Fruit fly (Drosophila melanogaster) whole organism, prepupa: ENCODE measurements around the gene fd96Ca.

Experiments used
- Blimp-1 ChIP-seq: fragments of 200-800 bp; sonication (Bioruptor generic); optimal IDR thresholded peaks from 3 replicates; lab custom pipeline; 2017; ENCODE audit warnings: missing biosample characterization, missing genetic modification characterization, mild to moderate bottlenecking, moderate library complexity, missing genetic modification reagents
- CG10631 ChIP-seq: fragments of 200-800 bp; sonication (Bioruptor generic); optimal IDR thresholded peaks from 2 replicates; lab custom pipeline; 2016; ENCODE audit warnings: missing biosample characterization, missing genetic modification characterization
- CG11762 ChIP-seq: fragments of 200-800 bp; sonication (Bioruptor generic); optimal IDR thresholded peaks from 3 replicates; lab custom pipeline; 2016; ENCODE audit warnings: missing biosample characterization, missing genetic modification characterization; ENCODE audit not compliant: insufficient read depth
- CG15336 ChIP-seq: fragments of 200-800 bp; sonication (Bioruptor generic); IDR thresholded peaks from 2 replicates; pipeline ENCODE4 v1.3.6; 2022; ENCODE audit warnings: missing biosample characterization, missing genetic modification characterization
- CG1621 ChIP-seq: fragments of 200-800 bp; sonication (Bioruptor generic); optimal IDR thresholded peaks from 3 replicates; lab custom pipeline; 2018; ENCODE audit warnings: missing biosample characterization, mild to moderate bottlenecking, missing genetic modification characterization
- CG16779 ChIP-seq: fragments of 200-800 bp; sonication (Bioruptor generic); optimal IDR thresholded peaks from 3 replicates; lab custom pipeline; 2017; ENCODE audit warnings: missing biosample characterization, mild to moderate bottlenecking, missing genetic modification characterization
- CG31627 ChIP-seq: fragments of 200-800 bp; sonication (Bioruptor generic); optimal IDR thresholded peaks from 3 replicates; lab custom pipeline; 2016; ENCODE audit warnings: missing biosample characterization, missing genetic modification characterization
- CG32006 ChIP-seq: fragments of 200-800 bp; sonication (Bioruptor generic); optimal IDR thresholded peaks from 3 replicates; lab custom pipeline; 2017; ENCODE audit warnings: missing biosample characterization, mild to moderate bottlenecking, missing genetic modification characterization
- CG3919 ChIP-seq: fragments of 200-800 bp; sonication (Bioruptor generic); optimal IDR thresholded peaks from 3 replicates; lab custom pipeline; 2016; ENCODE audit warnings: missing biosample characterization, missing genetic modification characterization
- CG6163 ChIP-seq: fragments of 200-800 bp; sonication (Bioruptor generic); IDR thresholded peaks from 3 replicates; pipeline ENCODE4 v1.3.6; 2022; ENCODE audit warnings: missing biosample characterization, missing genetic modification characterization
- CG6276 ChIP-seq: fragments of 200-800 bp; sonication (Bioruptor generic); optimal IDR thresholded peaks from 2 replicates; lab custom pipeline; 2017; ENCODE audit warnings: missing biosample characterization, mild to moderate bottlenecking, missing genetic modification characterization
- CG6792 ChIP-seq: fragments of 200-800 bp; sonication (Bioruptor generic); optimal IDR thresholded peaks from 3 replicates; lab custom pipeline; 2016; ENCODE audit warnings: missing biosample characterization, missing genetic modification characterization
- CG6808 ChIP-seq: fragments of 200-800 bp; sonication (Bioruptor generic); optimal IDR thresholded peaks from 3 replicates; lab custom pipeline; 2017; ENCODE audit warnings: missing biosample characterization, missing genetic modification characterization, mild to moderate bottlenecking, moderate library complexity, missing genetic modification reagents
- CG6854 ChIP-seq: fragments of 200-800 bp; sonication (Bioruptor generic); optimal IDR thresholded peaks from 2 replicates; lab custom pipeline; 2017; ENCODE audit warnings: missing biosample characterization, mild to moderate bottlenecking, missing genetic modification characterization
- CG7368 ChIP-seq: fragments of 200-800 bp; sonication (Bioruptor generic); optimal IDR thresholded peaks from 3 replicates; lab custom pipeline; 2016; ENCODE audit warnings: missing biosample characterization, missing genetic modification characterization
- CG8119 ChIP-seq: fragments of 200-800 bp; sonication (Bioruptor generic); IDR thresholded peaks from 3 replicates; pipeline ENCODE4 v1.3.6; 2022; ENCODE audit warnings: missing biosample characterization, missing genetic modification characterization
- CG8632 ChIP-seq: fragments of 200-800 bp; sonication (Bioruptor generic); optimal IDR thresholded peaks from 3 replicates; lab custom pipeline; 2016; ENCODE audit warnings: missing biosample characterization, missing genetic modification characterization
- Eip75B ChIP-seq: fragments of 200-800 bp; sonication (Bioruptor generic); optimal IDR thresholded peaks from 3 replicates; lab custom pipeline; 2016; ENCODE audit warnings: missing biosample characterization, missing genetic modification characterization
- Eip78C ChIP-seq: fragments of 200-800 bp; sonication (Bioruptor generic); peaks from one replicate; lab custom pipeline; 2016; ENCODE audit warnings: missing biosample characterization, missing genetic modification characterization
- Eip93F ChIP-seq: fragments of 200-800 bp; sonication (Bioruptor generic); optimal IDR thresholded peaks from 2 replicates; lab custom pipeline; 2016; ENCODE audit warnings: missing biosample characterization, mild to moderate bottlenecking, missing genetic modification characterization
- Ets96B ChIP-seq: fragments of 200-800 bp; optimal IDR thresholded peaks from 2 replicates; lab custom pipeline; 2019; ENCODE audit warnings: missing biosample characterization, mild to moderate bottlenecking, missing genetic modification characterization, moderate library complexity
- Gug ChIP-seq: fragments of 200-800 bp; sonication (Bioruptor generic); IDR thresholded peaks from 2 replicates; pipeline ENCODE4 v1.3.6; 2022; ENCODE audit warnings: missing biosample characterization, missing genetic modification characterization
- Hr38 ChIP-seq: sonication (Bioruptor generic); optimal IDR thresholded peaks from 2 replicates; lab custom pipeline; 2016; ENCODE audit warnings: missing biosample characterization, missing genetic modification characterization
- Lpt ChIP-seq: fragments of 200-800 bp; sonication (Bioruptor generic); optimal IDR thresholded peaks from 3 replicates; lab custom pipeline; 2016; ENCODE audit warnings: missing biosample characterization, missing genetic modification characterization
- Met ChIP-seq: fragments of 200-800 bp; sonication (Bioruptor generic); optimal IDR thresholded peaks from 3 replicates; lab custom pipeline; 2016; ENCODE audit warnings: missing biosample characterization, missing genetic modification characterization
- OdsH ChIP-seq: fragments of 200-800 bp; sonication (Bioruptor generic); optimal IDR thresholded peaks from 3 replicates; lab custom pipeline; 2016; ENCODE audit warnings: missing biosample characterization, missing genetic modification characterization
- Smox ChIP-seq: fragments of 200-800 bp; sonication (Bioruptor generic); optimal IDR thresholded peaks from 3 replicates; lab custom pipeline; 2016; ENCODE audit warnings: missing biosample characterization, missing genetic modification characterization
- Sox102F ChIP-seq: fragments of 200-800 bp; sonication (Bioruptor generic); optimal IDR thresholded peaks from 2 replicates; lab custom pipeline; 2016; ENCODE audit warnings: missing biosample characterization, mild to moderate bottlenecking, missing genetic modification characterization
- Sox14 ChIP-seq: fragments of 200-800 bp; sonication (Bioruptor generic); optimal IDR thresholded peaks from 3 replicates; lab custom pipeline; 2016; ENCODE audit warnings: missing biosample characterization, missing genetic modification characterization
- Sox15 ChIP-seq: fragments of 200-800 bp; sonication (Bioruptor generic); optimal IDR thresholded peaks from 3 replicates; lab custom pipeline; 2016; ENCODE audit warnings: missing biosample characterization, missing genetic modification characterization
- cyc ChIP-seq: fragments of 200-800 bp; sonication (Bioruptor generic); optimal IDR thresholded peaks from 3 replicates; lab custom pipeline; 2016; ENCODE audit warnings: missing biosample characterization, missing genetic modification characterization
- dac ChIP-seq: fragments of 200-800 bp; sonication (Bioruptor generic); optimal IDR thresholded peaks from 2 replicates; lab custom pipeline; 2017; ENCODE audit warnings: missing biosample characterization, mild to moderate bottlenecking, missing genetic modification characterization
- dsx ChIP-seq: fragments of 200-800 bp; optimal IDR thresholded peaks from 3 replicates; lab custom pipeline; 2019; ENCODE audit warnings: missing biosample characterization, mild to moderate bottlenecking, missing genetic modification characterization, moderate library complexity; ENCODE audit not compliant: poor library complexity, severe bottlenecking
- eg ChIP-seq: fragments of 200-800 bp; sonication (Bioruptor generic); IDR thresholded peaks from 3 replicates; pipeline ENCODE4 v1.3.6; 2022; ENCODE audit warnings: missing biosample characterization, missing genetic modification characterization
- esn ChIP-seq: fragments of 200-800 bp; sonication (Bioruptor generic); optimal IDR thresholded peaks from 2 replicates; lab custom pipeline; 2016; ENCODE audit warnings: missing biosample characterization, mild to moderate bottlenecking, missing genetic modification characterization, moderate library complexity
- fd85E ChIP-seq: fragments of 200-800 bp; sonication (Bioruptor generic); optimal IDR thresholded peaks from 3 replicates; lab custom pipeline; 2016; ENCODE audit warnings: missing biosample characterization, missing genetic modification characterization
- fkh ChIP-seq: fragments of 200-800 bp; sonication (Bioruptor generic); optimal IDR thresholded peaks from 3 replicates; lab custom pipeline; 2017; ENCODE audit warnings: missing biosample characterization, mild to moderate bottlenecking, missing genetic modification characterization, moderate library complexity
- net ChIP-seq: fragments of 200-800 bp; sonication (Bioruptor generic); optimal IDR thresholded peaks from 3 replicates; lab custom pipeline; 2016; ENCODE audit warnings: missing biosample characterization, missing genetic modification characterization
- pdm3 ChIP-seq: fragments of 200-800 bp; sonication (Bioruptor generic); optimal IDR thresholded peaks from 3 replicates; lab custom pipeline; 2016; ENCODE audit warnings: missing biosample characterization, missing genetic modification characterization
- salr ChIP-seq, 2 experiments: fragments of 200-800 bp; sonication (Bioruptor generic); optimal IDR thresholded peaks; 3 replicates each; lab custom pipeline; 2016 to 2018; ENCODE audit warnings: missing biosample characterization in 2 of 2, missing genetic modification characterization in 2 of 2, mild to moderate bottlenecking in 1 of 2
- spab ChIP-seq: fragments of 200-800 bp; sonication (Bioruptor generic); optimal IDR thresholded peaks from 2 replicates; lab custom pipeline; 2017; ENCODE audit warnings: missing biosample characterization, mild to moderate bottlenecking, missing genetic modification characterization, missing genetic modification reagents
- ss ChIP-seq, 2 experiments: fragments of 200-800 bp; sonication (Bioruptor generic); optimal IDR thresholded peaks; 2 replicates in 1 of 2; 3 replicates in 1 of 2; lab custom pipeline; 2017 to 2018; ENCODE audit warnings: mild to moderate bottlenecking in 2 of 2, missing biosample characterization in 2 of 2, missing genetic modification characterization in 2 of 2, moderate library complexity in 1 of 2
- topi ChIP-seq: fragments of 200-800 bp; sonication (Bioruptor generic); optimal IDR thresholded peaks from 3 replicates; lab custom pipeline; 2016; ENCODE audit warnings: missing biosample characterization, missing genetic modification characterization
- vri ChIP-seq: fragments of 200-800 bp; sonication (Bioruptor generic); optimal IDR thresholded peaks from 3 replicates; lab custom pipeline; 2016; ENCODE audit warnings: missing biosample characterization, mild to moderate bottlenecking, missing genetic modification characterization

Gene fd96Ca

dm6 chr3R:25049383-25049741, 33.1 kb upstream of the fd96Ca start, which contains the start of gene CG11791:
Gene CG11791, plus strand, starts transcription at chr3R:25049616.
- TF ChIP-seq OdsH (GFP tag; lab: Kevin White, UChicago), result no peak
- no peak for TF ChIP-seq CG31627 (GFP tag; lab: Kevin White, UChicago)
- TF ChIP-seq CG6276, result no peak
- no peak for TF ChIP-seq Sox15 (GFP tag; lab: Kevin White, UChicago)
- TF ChIP-seq Eip93F, result no peak
- TF ChIP-seq cyc, result no peak
- TF ChIP-seq CG15336 (GFP tag; lab: Robert Waterston, UW), result no peak
- TF ChIP-seq Eip75B (GFP tag; lab: Kevin White, UChicago), result no peak
- TF ChIP-seq Blimp-1, result no peak
- no peak for TF ChIP-seq CG3919 (GFP tag; lab: Kevin White, UChicago)
- no peak for TF ChIP-seq CG10631 (GFP tag; lab: Kevin White, UChicago)
- TF ChIP-seq Sox102F (GFP tag; lab: Kevin White, UChicago), result no peak
- TF ChIP-seq CG8632 (GFP tag; lab: Kevin White, UChicago), result no peak
- TF ChIP-seq spab (GFP tag; lab: Kevin White, UChicago), result no peak
- TF ChIP-seq ss (GFP tag; optimal IDR thresholded peaks at IDR 0.05; lab: Kevin White, UChicago), result no peak
- no peak for TF ChIP-seq esn (GFP tag; lab: Kevin White, UChicago)
- TF ChIP-seq CG6163 (GFP tag; lab: Robert Waterston, UW), result no peak
- no peak for TF ChIP-seq eg (GFP tag; lab: Robert Waterston, UW)
- TF ChIP-seq, all 60 proteins: peak for 0

- TF ChIP-seq Hr38 (GFP tag; lab: Kevin White, UChicago) (no peak), CG6276 (peak; percentile 35), CG6792 (GFP tag; lab: Kevin White, UChicago) (no peak), Eip78C (GFP tag; lab: Kevin White, UChicago) (peak; percentile 89), Smox (GFP tag; lab: Kevin White, UChicago) (no peak), pdm3 (GFP tag; lab: Kevin White, UChicago) (no peak), Sox102F (GFP tag; lab: Kevin White, UChicago) (peak; percentile 37), CG11762 (GFP tag; lab: Kevin White, UChicago) (no peak), Blimp-1 (peak; percentile 54), spab (GFP tag; lab: Kevin White, UChicago) (peak; percentile 34), net (GFP tag; lab: Kevin White, UChicago) (no peak), Sox14 (GFP tag; lab: Kevin White, UChicago) (peak; percentile 47), CG8119 (GFP tag; lab: Robert Waterston, UW) (no peak), CG16779 (no peak), fkh (GFP tag; lab: Kevin White, UChicago) (peak; percentile 35), fd85E (peak; percentile 79), dsx (GFP tag; lab: Kevin White, UChicago) (peak; percentile 8), topi (GFP tag; lab: Kevin White, UChicago) (no peak), Eip75B (GFP tag; lab: Kevin White, UChicago) (peak; percentile 16), vri (GFP tag; lab: Kevin White, UChicago) (peak; percentile 77), esn (GFP tag; lab: Kevin White, UChicago) (peak; percentile 42), Ets96B (tag; lab: Kevin White, UChicago) (peak; percentile 14), ss (GFP tag; optimal IDR thresholded peaks at IDR 0.05; lab: Kevin White, UChicago) (peak; percentile 71 to 75), CG1621 (peak; percentile 42), CG32006 (GFP tag; lab: Kevin White, UChicago) (no peak), CG6808 (GFP tag; lab: Kevin White, UChicago) (no peak), CG7368 (GFP tag; lab: Kevin White, UChicago) (peak; percentile 5), Eip93F (peak; percentile 80), OdsH (GFP tag; lab: Kevin White, UChicago) (no peak), CG3919 (GFP tag; lab: Kevin White, UChicago) (peak; percentile 31), dac (GFP tag; lab: Kevin White, UChicago) (no peak), CG6854 (GFP tag; lab: Kevin White, UChicago) (peak; percentile 66), Gug (GFP tag; lab: Robert Waterston, UW) (no peak), Lpt (peak; percentile 69), Met (GFP tag; lab: Kevin White, UChicago) (peak; percentile 31), salr (GFP tag; optimal IDR thresholded peaks at IDR 0.05; lab: Kevin White, UChicago) (no peak)
- TF ChIP-seq, all 60 proteins: peak for 21
Measured at dm6 chr3R:25049742-25050517, 32.6 kb upstream of the fd96Ca start.
